Worm (Caenorhabditis elegans) whole organism, L1 larva: ENCODE data around the gene M176.16.

Source experiments
- alr-1 ChIP-seq: fragments of 200-800 bp; sonication (Bioruptor generic); optimal IDR thresholded peaks from 2 replicates; lab custom pipeline; 2018; ENCODE audit warnings: borderline replicate concordance, mild to moderate bottlenecking, missing genetic modification characterization, missing compliant biosample characterization
- ama-1 ChIP-seq: fragments of 150-350 bp; optimal IDR thresholded peaks from 2 replicates; lab custom pipeline; 2014
- ceh-82 ChIP-seq, 3 experiments: fragments of 150-350 bp in 1 of 3; sonication (generic microtip) in 2 of 3; optimal IDR thresholded peaks; 2 replicates each; lab custom pipeline; 2014 to 2017; ENCODE audit warnings: missing biosample characterization in 3 of 3, missing genetic modification characterization in 3 of 3
- dsc-1 ChIP-seq: sonication (generic microtip); optimal IDR thresholded peaks from 2 replicates; lab custom pipeline; 2016; ENCODE audit warnings: mild to moderate bottlenecking, missing genetic modification characterization, missing compliant biosample characterization
- egl-27 ChIP-seq, 2 experiments: fragments of 150-350 bp in 1 of 2; sonication (generic microtip); optimal IDR thresholded peaks; 3 replicates each; lab custom pipeline; 2017 to 2018; ENCODE audit warnings: missing biosample characterization in 2 of 2, missing genetic modification characterization in 2 of 2, missing genetic modification reagents in 2 of 2
- fkh-4 ChIP-seq: sonication (generic microtip); optimal IDR thresholded peaks from 2 replicates; lab custom pipeline; 2016; ENCODE audit warnings: missing compliant biosample characterization, missing genetic modification characterization, borderline replicate concordance
- nhr-28 ChIP-seq: fragments of 150-350 bp; optimal IDR thresholded peaks from 2 replicates; lab custom pipeline; 2014; ENCODE audit warnings: missing biosample characterization, missing genetic modification characterization
- nhr-90 ChIP-seq: sonication (generic microtip); optimal IDR thresholded peaks from 2 replicates; lab custom pipeline; 2016; ENCODE audit warnings: mild to moderate bottlenecking, missing genetic modification characterization, missing compliant biosample characterization; ENCODE audit not compliant: poor library complexity
- pqm-1 ChIP-seq: sonication (generic microtip); optimal IDR thresholded peaks from 3 replicates; lab custom pipeline; 2017; ENCODE audit warnings: missing biosample characterization, missing genetic modification characterization
- rnt-1 ChIP-seq: sonication (generic microtip); optimal IDR thresholded peaks from 2 replicates; lab custom pipeline; 2016; ENCODE audit warnings: mild to moderate bottlenecking, missing genetic modification characterization, moderate library complexity, missing compliant biosample characterization
- unc-62 ChIP-seq: fragments of 150-350 bp; optimal IDR thresholded peaks from 2 replicates; lab custom pipeline; 2014; ENCODE audit warnings: missing biosample characterization, missing genetic modification reagents, missing genetic modification characterization
- vab-15 ChIP-seq: sonication (generic microtip); optimal IDR thresholded peaks from 2 replicates; lab custom pipeline; 2017; ENCODE audit warnings: missing genotype, mild to moderate bottlenecking, missing genetic modification characterization, missing compliant biosample characterization
- zip-4 ChIP-seq: fragments of 200-800 bp; sonication (Bioruptor generic); optimal IDR thresholded peaks from 2 replicates; lab custom pipeline; 2018; ENCODE audit warnings: mild to moderate bottlenecking, missing genetic modification characterization, moderate library complexity, missing compliant biosample characterization

ce11 chrII:9418065-9418567 is at the start of gene M176.16, which contains the start of gene M176.4:
- TF ChIP-seq vab-15 (tag; lab: Kevin White, UChicago) (no peak), nhr-28 (no peak), alr-1 (tag; lab: Kevin White, UChicago) (no peak), zip-4 (GFP tag; lab: Kevin White, UChicago) (no peak), fkh-4 (tag; lab: Kevin White, UChicago) (no peak), nhr-90 (tag; lab: Kevin White, UChicago) (no peak), ama-1 (no peak), dsc-1 (tag; lab: Kevin White, UChicago) (no peak), pqm-1 (tag; lab: Kevin White, UChicago) (no peak), rnt-1 (no peak), ceh-82 (tag; optimal IDR thresholded peaks at IDR 0.05; lab: Kevin White, UChicago) (no peak), unc-62 (no peak), egl-27 (tag; optimal IDR thresholded peaks at IDR 0.05; lab: Kevin White, UChicago) (no peak)
